Worm (Caenorhabditis elegans) whole organism, L4/young adult: ENCODE results near the gene unc-5.

Experiments
- dao-5 ChIP-seq: sonication (generic microtip); optimal IDR thresholded peaks from 2 replicates; lab custom pipeline; 2016; ENCODE audit warnings: missing genotype, missing genetic modification characterization, moderate library complexity, missing compliant biosample characterization
- him-1 ChIP-seq: sonication (generic microtip); optimal IDR thresholded peaks from 2 replicates; lab custom pipeline; 2016; ENCODE audit warnings: missing genotype, missing genetic modification reagents, missing genetic modification characterization, missing compliant biosample characterization

DNA sequence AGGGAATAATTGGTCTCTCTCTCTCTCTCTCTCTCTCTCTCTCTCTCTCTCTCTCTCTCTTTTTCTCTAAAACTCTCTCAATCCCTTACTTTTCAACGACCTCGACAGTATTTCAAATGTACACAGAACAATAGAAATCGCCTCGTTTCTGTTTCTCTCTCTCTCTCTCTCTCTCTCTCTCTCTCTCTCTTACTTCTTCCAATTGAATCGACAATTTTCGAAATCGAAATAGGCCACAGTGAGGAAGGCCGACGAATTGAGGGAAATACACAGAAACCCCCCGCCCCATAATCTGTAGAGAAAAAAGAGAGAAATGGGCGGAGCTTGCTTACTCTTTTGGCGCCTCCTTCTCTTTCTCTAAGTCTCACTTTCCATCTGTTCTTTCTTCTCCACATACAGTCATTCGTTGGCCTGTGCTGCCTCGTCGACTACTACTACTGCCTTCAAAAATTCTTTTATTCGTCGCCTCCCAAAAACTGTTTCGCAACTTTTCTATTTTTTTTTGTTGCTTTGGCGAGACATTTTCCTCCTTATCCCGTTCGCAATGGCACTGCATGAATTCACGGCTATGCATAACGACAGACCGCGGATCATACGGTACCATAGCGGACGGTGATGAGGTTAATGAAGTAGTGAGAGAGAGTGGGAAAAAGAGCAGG, 33.5 kb upstream of the unc-5 start:
- TF ChIP-seq dao-5 (tag; lab: Kevin White, UChicago) (no peak), him-1 (tag; lab: Kevin White, UChicago) (no peak)
